Worm (Caenorhabditis elegans) whole organism, young adult: ENCODE results near the gene lido-1.

Experiments used
- Y53G8AR.9 ChIP-seq: fragments of 200-800 bp; sonication (Bioruptor generic); conservative IDR thresholded peaks from 2 replicates; pipeline ENCODE4 v1.3.6; 2022; ENCODE audit warnings: missing genetic modification reagents, missing genetic modification characterization, missing compliant biosample characterization
- ama-1 ChIP-seq, 3 experiments: fragments of 150-350 bp in 1 of 3; sonication (generic microtip) in 2 of 3; optimal IDR thresholded peaks; 2 replicates each; lab custom pipeline; 2014 to 2018; ENCODE audit warnings: missing biosample characterization in 2 of 3, missing genetic modification characterization in 2 of 3, missing genetic modification reagents in 2 of 3
- bed-1 ChIP-seq: fragments of 200-800 bp; sonication (Bioruptor generic); IDR thresholded peaks from 2 replicates; pipeline ENCODE4 v1.3.6; 2022; ENCODE audit warnings: missing genetic modification reagents, missing genetic modification characterization, missing compliant biosample characterization
- dpl-1 ChIP-seq: fragments of 150-350 bp; optimal IDR thresholded peaks from 2 replicates; lab custom pipeline; 2014; ENCODE audit warnings: missing biosample characterization, missing genetic modification reagents, missing genetic modification characterization
- egl-44 ChIP-seq: fragments of 200-800 bp; sonication (Bioruptor generic); IDR thresholded peaks from 2 replicates; pipeline ENCODE4 v1.3.6; 2022; ENCODE audit warnings: missing genetic modification reagents, missing genetic modification characterization, missing compliant biosample characterization
- fkh-3 ChIP-seq: sonication (generic microtip); optimal IDR thresholded peaks from 2 replicates; lab custom pipeline; 2016; ENCODE audit warnings: mild to moderate bottlenecking, missing genetic modification characterization, missing compliant biosample characterization
- let-526 ChIP-seq: fragments of 200-800 bp; sonication (Bioruptor generic); IDR thresholded peaks from 2 replicates; pipeline ENCODE4 v1.3.6; 2022; ENCODE audit warnings: missing genetic modification reagents, missing genetic modification characterization, missing compliant biosample characterization
- snpc-4 ChIP-seq, 5 experiments: fragments of 150-350 bp in 1 of 5; sonication (generic microtip) in 4 of 5; optimal IDR thresholded peaks; 2 replicates each; lab custom pipeline; 2014 to 2018; ENCODE audit warnings: missing genetic modification characterization in 5 of 5, missing biosample characterization in 3 of 5, antibody characterized with exemption in 2 of 5, mild to moderate bottlenecking in 2 of 5, missing compliant biosample characterization in 2 of 5, missing genotype in 2 of 5, moderate library complexity in 2 of 5, missing genetic modification reagents in 1 of 5
- somi-1 ChIP-seq: fragments of 200-800 bp; sonication (Bioruptor generic); optimal IDR thresholded peaks from 2 replicates; lab custom pipeline; 2018; ENCODE audit warnings: mild to moderate bottlenecking, missing genetic modification characterization, missing compliant biosample characterization

ce11 chrX:17093199-17093598 is 3.2 kb downstream of the lido-1 start, which contains the start of gene C08A9.3:
- TF ChIP-seq somi-1 (no peak), ama-1 (optimal IDR thresholded peaks at IDR 0.05; lab: Kevin White, UChicago) (no peak), ama-1 (GFP tag; optimal IDR thresholded peaks at IDR 0.05; lab: Kevin White, UChicago) (no peak), snpc-4 (GFP tag; optimal IDR thresholded peaks at IDR 0.05; lab: Kevin White, UChicago) (no peak), snpc-4 (tag; optimal IDR thresholded peaks at IDR 0.05; lab: Kevin White, UChicago) (no peak), let-526 (GFP tag; lab: Robert Waterston, UW) (no peak), bed-1 (GFP tag; lab: Robert Waterston, UW) (no peak), fkh-3 (no peak), dpl-1 (GFP tag; lab: Kevin White, UChicago) (no peak), Y53G8AR.9 (GFP tag; lab: Robert Waterston, UW) (no peak), egl-44 (no peak)
